Worm (Caenorhabditis elegans) whole organism, L4 larva: ENCODE measurements around the gene hum-2.
A peak's percentile ranks its signal among the peaks of the same experiment; 100 is the strongest.

Source experiments
- aha-1 ChIP-seq: fragments of 150-350 bp; peaks from one replicate; lab custom pipeline; 2014; ENCODE audit warnings: missing biosample characterization, missing genetic modification characterization
- ama-1 ChIP-seq: fragments of 150-350 bp; optimal IDR thresholded peaks from 2 replicates; lab custom pipeline; 2014; ENCODE audit warnings: inconsistent platforms, mixed read lengths
- attf-4 ChIP-seq: sonication (generic microtip); optimal IDR thresholded peaks from 3 replicates; lab custom pipeline; 2017; ENCODE audit warnings: missing biosample characterization, missing genetic modification characterization
- daf-16 ChIP-seq, 3 experiments: sonication (generic microtip); optimal IDR thresholded peaks; 2 replicates each; lab custom pipeline; 2016 to 2017; ENCODE audit warnings: missing genetic modification characterization in 3 of 3, missing genetic modification reagents in 3 of 3, mild to moderate bottlenecking in 2 of 3, missing compliant biosample characterization in 2 of 3, missing biosample characterization in 1 of 3, moderate library complexity in 1 of 3
- daf-8 ChIP-seq: fragments of 200-800 bp; sonication (Bioruptor generic); IDR thresholded peaks from 2 replicates; pipeline ENCODE4 v1.3.6; 2022; ENCODE audit warnings: missing genetic modification characterization, missing compliant biosample characterization
- dmd-6 ChIP-seq: fragments of 200-800 bp; sonication (Bioruptor generic); IDR thresholded peaks from 2 replicates; pipeline ENCODE4 v1.3.6; 2022; ENCODE audit warnings: missing genetic modification reagents, missing genetic modification characterization, missing compliant biosample characterization
- duxl-1 ChIP-seq: sonication (generic microtip); optimal IDR thresholded peaks from 2 replicates; lab custom pipeline; 2016; ENCODE audit warnings: mild to moderate bottlenecking, missing genetic modification characterization, moderate library complexity, missing compliant biosample characterization; ENCODE audit not compliant: poor library complexity
- dve-1 ChIP-seq: sonication (generic microtip); optimal IDR thresholded peaks from 2 replicates; lab custom pipeline; 2017; ENCODE audit warnings: antibody characterized with exemption, mild to moderate bottlenecking, missing genetic modification characterization, missing compliant biosample characterization; ENCODE audit not compliant: insufficient read depth
- egl-27 ChIP-seq: sonication (generic microtip); optimal IDR thresholded peaks from 3 replicates; lab custom pipeline; 2017; ENCODE audit warnings: missing biosample characterization, missing genetic modification reagents, missing genetic modification characterization
- hlh-11 ChIP-seq: fragments of 200-800 bp; sonication (Bioruptor generic); optimal IDR thresholded peaks from 2 replicates; lab custom pipeline; 2018; ENCODE audit warnings: mild to moderate bottlenecking, missing genetic modification characterization, missing compliant biosample characterization
- hlh-30 ChIP-seq: sonication (generic microtip); optimal IDR thresholded peaks from 2 replicates; lab custom pipeline; 2017; ENCODE audit warnings: antibody characterized with exemption, mild to moderate bottlenecking, missing genetic modification characterization, missing compliant biosample characterization; ENCODE audit not compliant: insufficient read depth
- lin-39 ChIP-seq: fragments of 150-350 bp; optimal IDR thresholded peaks from 2 replicates; lab custom pipeline; 2014; ENCODE audit warnings: missing biosample characterization, missing genetic modification reagents, missing genetic modification characterization
- mdl-1 ChIP-seq, 2 experiments: fragments of 150-350 bp in 1 of 2; sonication (generic microtip) in 1 of 2; optimal IDR thresholded peaks; 2 replicates each; lab custom pipeline; 2014 to 2017; ENCODE audit warnings: missing biosample characterization in 2 of 2, missing genetic modification characterization in 2 of 2
- mep-1 ChIP-seq: fragments of 150-350 bp; sonication (generic microtip); optimal IDR thresholded peaks from 3 replicates; lab custom pipeline; 2014; ENCODE audit warnings: missing biosample characterization, missing genetic modification characterization
- mes-2 ChIP-seq: sonication (generic microtip); optimal IDR thresholded peaks from 2 replicates; lab custom pipeline; 2016; ENCODE audit warnings: missing genotype, mild to moderate bottlenecking, missing genetic modification characterization, missing compliant biosample characterization; ENCODE audit not compliant: poor library complexity, severe bottlenecking
- mxl-3 ChIP-seq: fragments of 200-800 bp; sonication (Bioruptor generic); optimal IDR thresholded peaks from 2 replicates; lab custom pipeline; 2018; ENCODE audit warnings: mild to moderate bottlenecking, missing genetic modification characterization, missing compliant biosample characterization
- nhr-10 ChIP-seq: fragments of 150-350 bp; optimal IDR thresholded peaks from 2 replicates; lab custom pipeline; 2014; ENCODE audit warnings: missing biosample characterization, missing genetic modification characterization
- nhr-102 ChIP-seq: sonication (generic microtip); optimal IDR thresholded peaks from 2 replicates; lab custom pipeline; 2016; ENCODE audit warnings: mild to moderate bottlenecking, missing genetic modification characterization, moderate library complexity, missing compliant biosample characterization
- nhr-28 ChIP-seq: fragments of 150-350 bp; optimal IDR thresholded peaks from 2 replicates; lab custom pipeline; 2014; ENCODE audit warnings: missing biosample characterization, missing genetic modification characterization
- nhr-76 ChIP-seq: fragments of 150-350 bp; optimal IDR thresholded peaks from 2 replicates; lab custom pipeline; 2014; ENCODE audit warnings: missing biosample characterization, missing genetic modification characterization
- nhr-77 ChIP-seq: fragments of 150-350 bp; optimal IDR thresholded peaks from 2 replicates; lab custom pipeline; 2014; ENCODE audit warnings: missing biosample characterization, missing genetic modification characterization
- php-3 ChIP-seq: fragments of 200-800 bp; sonication (Bioruptor generic); IDR thresholded peaks from 2 replicates; pipeline ENCODE4 v1.3.6; 2022; ENCODE audit warnings: missing genetic modification reagents, missing genetic modification characterization, missing compliant biosample characterization
- pqm-1 ChIP-seq: sonication (generic microtip); optimal IDR thresholded peaks from 2 replicates; lab custom pipeline; 2017; ENCODE audit warnings: missing biosample characterization, missing genetic modification characterization
- saeg-2 ChIP-seq: fragments of 200-800 bp; sonication (Bioruptor generic); IDR thresholded peaks from 2 replicates; pipeline ENCODE4 v1.3.6; 2022; ENCODE audit warnings: missing genetic modification reagents, missing genetic modification characterization, missing compliant biosample characterization
- tra-1 ChIP-seq: fragments of 200-800 bp; sonication (Bioruptor generic); IDR thresholded peaks from 2 replicates; pipeline ENCODE4 v1.3.6; 2022; ENCODE audit warnings: missing genetic modification reagents, missing genetic modification characterization, missing compliant biosample characterization
- unc-62 ChIP-seq, 3 experiments: fragments of 150-350 bp in 1 of 3; sonication (generic microtip); optimal IDR thresholded peaks in 2 of 3; peaks in 1 of 3; 1 replicate in 1 of 3; 2 replicates in 2 of 3; lab custom pipeline; 2014 to 2017; ENCODE audit warnings: missing biosample characterization in 3 of 3, missing genetic modification characterization in 3 of 3, missing genetic modification reagents in 3 of 3, missing genotype in 1 of 3

Gene hum-2

DNA sequence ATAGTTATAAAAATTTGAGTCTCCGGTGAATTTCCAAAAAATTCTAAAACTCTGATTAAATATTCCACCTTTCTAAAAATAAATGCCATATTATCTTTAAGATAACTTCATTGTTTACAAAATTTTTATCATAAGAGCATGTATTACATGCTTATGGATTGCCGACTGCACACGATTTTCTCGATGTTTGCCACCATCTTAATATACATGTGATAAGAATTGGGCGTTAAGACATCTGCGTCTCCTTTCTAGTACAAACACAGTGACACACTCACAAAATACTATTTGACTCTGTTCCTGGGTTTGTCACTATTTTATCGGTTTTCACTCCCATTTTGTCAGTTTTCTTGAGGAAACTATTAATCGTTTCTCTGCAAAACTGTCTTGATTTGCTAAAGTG, 57.1 kb downstream of the hum-2 start:
- TF ChIP-seq pqm-1 (tag; lab: Kevin White, UChicago) (peak; percentile 82), nhr-28 (tag; lab: Kevin White, UChicago) (peak; percentile 87), nhr-77 (peak; percentile 34), tra-1 (GFP tag; lab: Robert Waterston, UW) (0 out of 2 replicates have a peak, but pooled peaks have one; percentile 34), mes-2 (tag; lab: Kevin White, UChicago) (peak; percentile 25), mxl-3 (GFP tag; lab: Kevin White, UChicago) (peak; percentile 54), nhr-102 (tag; lab: Kevin White, UChicago) (peak; percentile 21), php-3 (GFP tag; lab: Robert Waterston, UW) (0 out of 2 replicates have a peak, but pooled peaks have one; percentile 30), mep-1 (peak; percentile 33), daf-8 (GFP tag; lab: Robert Waterston, UW) (no peak), hlh-11 (tag; lab: Kevin White, UChicago) (peak; percentile 77), mdl-1 (tag; optimal IDR thresholded peaks at IDR 0.05; lab: Kevin White, UChicago) (peak in 1 of 2 experiments; percentile 24), saeg-2 (GFP tag; lab: Robert Waterston, UW) (no peak), nhr-10 (tag; lab: Kevin White, UChicago) (peak; percentile 50), hlh-30 (peak; percentile 72), unc-62 (GFP tag; optimal IDR thresholded peaks at IDR 0.05 in 1 of 2; lab: Kevin White, UChicago) (no peak), unc-62 (tag; optimal IDR thresholded peaks at IDR 0.05; lab: Kevin White, UChicago) (no peak), nhr-76 (tag; lab: Kevin White, UChicago) (no peak), dve-1 (tag; lab: Kevin White, UChicago) (peak; percentile 84), attf-4 (no peak), dmd-6 (GFP tag; lab: Robert Waterston, UW) (peak; percentile 69), daf-16 (GFP tag; optimal IDR thresholded peaks at IDR 0.05; lab: Kevin White, UChicago) (peak in 1 of 2 experiments; percentile 1), daf-16 (tag; optimal IDR thresholded peaks at IDR 0.05; lab: Kevin White, UChicago) (peak; percentile 91), lin-39 (tag; lab: Kevin White, UChicago) (no peak)

DNA sequence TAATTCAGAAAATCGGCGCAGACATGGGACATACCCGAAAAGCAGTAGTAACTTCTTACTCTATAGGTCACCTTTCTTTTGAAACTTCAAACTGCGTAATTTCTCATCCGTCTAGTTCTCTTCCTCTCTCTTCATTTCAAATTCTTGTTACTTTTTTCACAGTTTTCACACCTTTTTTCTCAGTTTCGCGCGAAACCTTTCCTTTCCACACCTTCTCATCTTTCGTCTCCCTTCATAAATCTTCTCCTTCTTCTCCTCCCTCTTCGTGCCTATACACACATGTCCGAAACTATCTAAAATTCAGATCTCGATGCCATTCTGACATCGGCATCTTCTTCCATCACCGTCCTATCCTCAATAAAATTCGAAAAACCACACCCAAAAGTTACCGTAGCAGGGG, 57.8 kb downstream of the hum-2 start, which contains the start of gene wdr-62:
TSS of gene wdr-62 (plus strand) at position 301 of the 400 bp plus-strand sequence.
- TF ChIP-seq unc-62 (GFP tag; optimal IDR thresholded peaks at IDR 0.05 in 1 of 2; lab: Kevin White, UChicago) = peak in 1 of 2 experiments; percentile 57
- no peak for TF ChIP-seq unc-62 (tag; optimal IDR thresholded peaks at IDR 0.05; lab: Kevin White, UChicago)
- TF ChIP-seq duxl-1 (tag; lab: Kevin White, UChicago) = no peak
- TF ChIP-seq aha-1 (tag; lab: Kevin White, UChicago) = peak; percentile 48
- TF ChIP-seq, all 104 proteins: peak for 2

DNA sequence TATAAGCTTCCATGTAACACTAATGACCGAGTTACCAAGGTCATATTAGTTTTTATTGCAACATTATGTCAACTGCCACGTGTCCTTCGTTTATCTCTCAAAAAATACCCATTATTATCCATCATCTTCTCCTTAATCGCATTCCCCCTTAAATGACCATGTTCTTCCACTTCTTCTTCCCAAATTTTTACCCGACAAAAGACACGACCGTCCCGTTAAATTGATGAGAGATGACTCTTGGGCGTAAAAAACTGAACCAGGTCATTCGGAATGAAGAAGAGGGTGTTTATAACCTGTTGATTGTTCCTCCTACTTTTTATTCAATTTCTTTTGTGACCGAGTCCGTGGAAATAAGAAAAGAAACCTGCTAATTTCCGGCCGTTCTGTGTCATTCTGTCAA, 58.6 kb downstream of the hum-2 start:
- TF ChIP-seq ama-1 (no peak), egl-27 (tag; lab: Kevin White, UChicago) (no peak)
